Fruit fly (Drosophila melanogaster) whole organism, embryonic: Measurements from ENCODE around the gene CG31041.

ENCODE experiments used
- Blimp-1 ChIP-seq: fragments of 200-800 bp; sonication (Bioruptor generic); optimal IDR thresholded peaks from 3 replicates; lab custom pipeline; 2018; ENCODE audit warnings: missing biosample characterization, missing genetic modification characterization, mild to moderate bottlenecking, moderate library complexity, missing genetic modification reagents
- BtbVII ChIP-seq: fragments of 200-800 bp; sonication (Bioruptor generic); optimal IDR thresholded peaks from 3 replicates; lab custom pipeline; 2017; ENCODE audit warnings: missing biosample characterization, mild to moderate bottlenecking, missing genetic modification characterization
- CG12769 ChIP-seq: fragments of 200-800 bp; sonication (Bioruptor generic); optimal IDR thresholded peaks from 2 replicates; lab custom pipeline; 2019; ENCODE audit warnings: missing biosample characterization, mild to moderate bottlenecking, missing genetic modification characterization, moderate library complexity
- CG13894 ChIP-seq: fragments of 200-800 bp; sonication (Bioruptor generic); optimal IDR thresholded peaks from 3 replicates; lab custom pipeline; 2018; ENCODE audit warnings: missing biosample characterization, mild to moderate bottlenecking, missing genetic modification characterization, moderate library complexity
- CG15601 ChIP-seq: fragments of 200-800 bp; sonication (Bioruptor generic); optimal IDR thresholded peaks from 3 replicates; lab custom pipeline; 2019; ENCODE audit warnings: missing biosample characterization, mild to moderate bottlenecking, missing genetic modification characterization, moderate library complexity
- CG1603 ChIP-seq: fragments of 200-800 bp; sonication (Bioruptor generic); optimal IDR thresholded peaks from 2 replicates; lab custom pipeline; 2019; ENCODE audit warnings: missing biosample characterization, mild to moderate bottlenecking, missing genetic modification characterization, moderate library complexity
- CG17359 ChIP-seq: fragments of 200-800 bp; sonication (Bioruptor generic); optimal IDR thresholded peaks from 3 replicates; lab custom pipeline; 2018; ENCODE audit warnings: missing biosample characterization, mild to moderate bottlenecking, missing genetic modification characterization, moderate library complexity
- CG17385 ChIP-seq: fragments of 200-800 bp; sonication (Bioruptor generic); optimal IDR thresholded peaks from 3 replicates; lab custom pipeline; 2018; ENCODE audit warnings: missing biosample characterization, mild to moderate bottlenecking, missing genetic modification characterization
- CG2116 ChIP-seq: fragments of 200-800 bp; sonication (Bioruptor generic); optimal IDR thresholded peaks from 3 replicates; lab custom pipeline; 2018; ENCODE audit warnings: missing biosample characterization, mild to moderate bottlenecking, missing genetic modification characterization
- CG33557 ChIP-seq: fragments of 200-800 bp; sonication (Bioruptor generic); optimal IDR thresholded peaks from 2 replicates; lab custom pipeline; 2019; ENCODE audit warnings: missing biosample characterization, mild to moderate bottlenecking, missing genetic modification characterization, moderate library complexity
- CG6689 ChIP-seq: fragments of 200-800 bp; sonication (Bioruptor generic); IDR thresholded peaks from 2 replicates; pipeline ENCODE4 v1.3.6; 2022; ENCODE audit warnings: missing biosample characterization, missing genetic modification characterization
- CG6813 ChIP-seq: fragments of 200-800 bp; sonication (Bioruptor generic); optimal IDR thresholded peaks from 2 replicates; lab custom pipeline; 2017; ENCODE audit warnings: missing biosample characterization, missing genetic modification characterization, mild to moderate bottlenecking, moderate library complexity, missing genetic modification reagents
- Dad ChIP-seq: fragments of 200-800 bp; sonication (Bioruptor generic); optimal IDR thresholded peaks from 3 replicates; lab custom pipeline; 2016; ENCODE audit warnings: missing biosample characterization, missing genetic modification characterization
- E2f1 ChIP-seq: fragments of 200-800 bp; sonication (Bioruptor generic); IDR thresholded peaks from 2 replicates; pipeline ENCODE4 v1.3.6; 2022; ENCODE audit warnings: missing biosample characterization, missing genetic modification characterization
- Fer1 ChIP-seq: fragments of 200-800 bp; sonication (Bioruptor generic); optimal IDR thresholded peaks from 2 replicates; lab custom pipeline; 2017; ENCODE audit warnings: missing biosample characterization, mild to moderate bottlenecking, missing genetic modification characterization
- GATAe ChIP-seq: fragments of 200-800 bp; sonication (Bioruptor generic); conservative IDR thresholded peaks from 2 replicates; pipeline ENCODE4 v1.3.6; 2022; ENCODE audit warnings: missing biosample characterization, missing genetic modification characterization
- H15 ChIP-seq: fragments of 200-800 bp; sonication (Bioruptor generic); IDR thresholded peaks from 3 replicates; pipeline ENCODE4 v1.3.6; 2022; ENCODE audit warnings: missing biosample characterization, missing genetic modification characterization
- HHEX ChIP-seq: fragments of 200-800 bp; sonication (Bioruptor generic); optimal IDR thresholded peaks from 3 replicates; lab custom pipeline; 2017; ENCODE audit warnings: missing biosample characterization, mild to moderate bottlenecking, missing genetic modification characterization, missing genetic modification reagents
- Max ChIP-seq: fragments of 200-800 bp; sonication (Bioruptor generic); optimal IDR thresholded peaks from 2 replicates; lab custom pipeline; 2016; ENCODE audit warnings: missing biosample characterization, mild to moderate bottlenecking, missing genetic modification characterization
- Med ChIP-seq: fragments of 200-800 bp; sonication (Bioruptor generic); peaks from one replicate; lab custom pipeline; 2016; ENCODE audit warnings: missing biosample characterization, missing genetic modification characterization, mild to moderate bottlenecking, inconsistent platforms, moderate library complexity
- Meics ChIP-seq: fragments of 200-800 bp; sonication (Bioruptor generic); optimal IDR thresholded peaks from 2 replicates; lab custom pipeline; 2017; ENCODE audit warnings: missing biosample characterization, mild to moderate bottlenecking, missing genetic modification characterization
- Ptx1 ChIP-seq: fragments of 200-800 bp; sonication (Bioruptor generic); IDR thresholded peaks from 2 replicates; pipeline ENCODE4 v1.3.6; 2022; ENCODE audit warnings: missing biosample characterization, missing genetic modification characterization
- Side ChIP-seq: fragments of 200-800 bp; sonication (Bioruptor generic); optimal IDR thresholded peaks from 2 replicates; lab custom pipeline; 2016; ENCODE audit warnings: missing biosample characterization, missing genetic modification characterization
- Xrp1 ChIP-seq: fragments of 200-800 bp; sonication (Bioruptor generic); IDR thresholded peaks from 2 replicates; pipeline ENCODE4 v1.3.6; 2022; ENCODE audit warnings: missing biosample characterization, missing genetic modification characterization
- btn ChIP-seq: fragments of 200-800 bp; sonication (Bioruptor generic); optimal IDR thresholded peaks from 2 replicates; lab custom pipeline; 2016; ENCODE audit warnings: missing biosample characterization, missing genetic modification characterization
- cg ChIP-seq: fragments of 200-800 bp; sonication (Bioruptor generic); optimal IDR thresholded peaks from 3 replicates; lab custom pipeline; 2019; ENCODE audit warnings: missing biosample characterization, mild to moderate bottlenecking, missing genetic modification characterization, moderate library complexity
- chm ChIP-seq: fragments of 200-800 bp; sonication (Bioruptor generic); IDR thresholded peaks from 2 replicates; pipeline ENCODE4 v1.3.6; 2022; ENCODE audit warnings: missing biosample characterization, missing genetic modification characterization
- crol ChIP-seq: fragments of 200-800 bp; sonication (Bioruptor generic); IDR thresholded peaks from 2 replicates; pipeline ENCODE4 v1.3.6; 2022; ENCODE audit warnings: missing biosample characterization, missing genetic modification characterization
- cwo ChIP-seq: fragments of 200-800 bp; sonication (Bioruptor generic); optimal IDR thresholded peaks from 3 replicates; lab custom pipeline; 2017; ENCODE audit warnings: missing biosample characterization, missing genetic modification characterization, mild to moderate bottlenecking, moderate library complexity, missing genetic modification reagents
- dysf ChIP-seq: fragments of 200-800 bp; sonication (Bioruptor generic); IDR thresholded peaks from 3 replicates; pipeline ENCODE4 v1.3.6; 2022; ENCODE audit warnings: missing biosample characterization, missing genetic modification characterization
- exex ChIP-seq: fragments of 200-800 bp; sonication (Bioruptor generic); optimal IDR thresholded peaks from 4 replicates; lab custom pipeline; 2018; ENCODE audit warnings: missing biosample characterization, mild to moderate bottlenecking, missing genetic modification characterization, moderate library complexity
- gce ChIP-seq: fragments of 200-800 bp; sonication (Bioruptor generic); IDR thresholded peaks from 3 replicates; pipeline ENCODE4 v1.3.6; 2022; ENCODE audit warnings: missing biosample characterization, missing genetic modification characterization
- gcm ChIP-seq: fragments of 200-800 bp; sonication (Bioruptor generic); optimal IDR thresholded peaks from 2 replicates; lab custom pipeline; 2019; ENCODE audit warnings: missing biosample characterization, mild to moderate bottlenecking, missing genetic modification characterization, moderate library complexity
- hbn ChIP-seq: fragments of 200-800 bp; sonication (Bioruptor generic); IDR thresholded peaks from 2 replicates; pipeline ENCODE4 v1.3.6; 2022; ENCODE audit warnings: missing biosample characterization, missing genetic modification characterization; ENCODE audit not compliant: partially characterized antibody
- mld ChIP-seq: fragments of 200-800 bp; sonication (Bioruptor generic); IDR thresholded peaks from 3 replicates; pipeline ENCODE4 v1.3.6; 2022; ENCODE audit warnings: missing biosample characterization, missing genetic modification characterization; ENCODE audit not compliant: partially characterized antibody
- nerfin-1 ChIP-seq: fragments of 200-800 bp; sonication (Bioruptor generic); optimal IDR thresholded peaks from 3 replicates; lab custom pipeline; 2019; ENCODE audit warnings: missing biosample characterization, mild to moderate bottlenecking, missing genetic modification characterization, moderate library complexity
- nom ChIP-seq: fragments of 200-800 bp; sonication (Bioruptor generic); optimal IDR thresholded peaks from 2 replicates; lab custom pipeline; 2017; ENCODE audit warnings: missing biosample characterization, missing genetic modification characterization, mild to moderate bottlenecking, moderate library complexity, missing genetic modification reagents
- phol ChIP-seq: fragments of 200-800 bp; sonication (Bioruptor generic); optimal IDR thresholded peaks from 3 replicates; lab custom pipeline; 2018; ENCODE audit warnings: missing biosample characterization, mild to moderate bottlenecking, missing genetic modification characterization, moderate library complexity
- rib ChIP-seq: fragments of 200-800 bp; sonication (Bioruptor generic); IDR thresholded peaks from 2 replicates; pipeline ENCODE4 v1.3.6; 2022; ENCODE audit warnings: missing biosample characterization, missing genetic modification characterization
- row ChIP-seq: fragments of 200-800 bp; sonication (Bioruptor generic); IDR thresholded peaks from 3 replicates; pipeline ENCODE4 v1.3.6; 2022; ENCODE audit warnings: missing biosample characterization, missing genetic modification characterization
- sens ChIP-seq: fragments of 200-800 bp; sonication (Bioruptor generic); peaks from one replicate; lab custom pipeline; 2016; ENCODE audit warnings: missing biosample characterization, missing genetic modification characterization
- slbo ChIP-seq: fragments of 200-800 bp; sonication (Bioruptor generic); IDR thresholded peaks from 2 replicates; pipeline ENCODE4 v1.3.6; 2022; ENCODE audit warnings: missing biosample characterization, missing genetic modification characterization
- trem ChIP-seq: fragments of 200-800 bp; optimal IDR thresholded peaks from 3 replicates; lab custom pipeline; 2019; ENCODE audit warnings: missing biosample characterization, mild to moderate bottlenecking, missing genetic modification characterization, moderate library complexity
- zfh1 ChIP-seq: fragments of 200-800 bp; sonication (Bioruptor generic); IDR thresholded peaks from 3 replicates; pipeline ENCODE4 v1.3.6; 2022; ENCODE audit warnings: missing biosample characterization, missing genetic modification characterization

The CG31041 gene

dm6 chr3R:29592139-29592814, 1.6 kb upstream of the CG31041 start (continued):
- TF ChIP-seq Fer1 (no peak), Side (GFP tag; lab: Kevin White, UChicago) (no peak), H15 (no peak), slbo (GFP tag; lab: Robert Waterston, UW) (peak; percentile 26; the same call in 1 of the 2 replicates), E2f1 (GFP tag; lab: Robert Waterston, UW) (peak; percentile 14; the same call in 1 of the 2 replicates), CG17385 (GFP tag; lab: Kevin White, UChicago) (peak; percentile 39), cg (GFP tag; lab: Kevin White, UChicago) (peak; percentile 25), cwo (GFP tag; lab: Kevin White, UChicago) (no peak), BtbVII (GFP tag; lab: Kevin White, UChicago) (no peak), nom (no peak), CG13894 (tag; lab: Kevin White, UChicago) (no peak), HHEX (GFP tag; lab: Kevin White, UChicago) (no peak), Dad (GFP tag; lab: Kevin White, UChicago) (no peak), chm (GFP tag; lab: Robert Waterston, UW) (0 out of 2 replicates have a peak, but pooled peaks have one; percentile 48), rib (GFP tag; lab: Robert Waterston, UW) (peak; percentile 36; the same call in 1 of the 2 replicates), CG17359 (tag; lab: Kevin White, UChicago) (no peak), CG12769 (peak; percentile 9), hbn (GFP tag; lab: Robert Waterston, UW) (no peak), Xrp1 (GFP tag; lab: Robert Waterston, UW) (0 out of 2 replicates have a peak, but pooled peaks have one; percentile 7), Meics (no peak), gcm (no peak), zfh1 (GFP tag; lab: Robert Waterston, UW) (0 out of 3 replicates have a peak, but pooled peaks have one; percentile 12), Blimp-1 (GFP tag; lab: Kevin White, UChicago) (no peak), phol (tag; lab: Kevin White, UChicago) (no peak), CG6813 (GFP tag; lab: Kevin White, UChicago) (no peak), row (no peak), sens (GFP tag; lab: Kevin White, UChicago) (peak; percentile 69), CG15601 (no peak), btn (GFP tag; lab: Kevin White, UChicago) (no peak), CG1603 (tag; lab: Kevin White, UChicago) (peak; percentile 6), CG33557 (no peak), crol (GFP tag; lab: Robert Waterston, UW) (peak; percentile 88), exex (no peak), Max (GFP tag; lab: Kevin White, UChicago) (peak; percentile 28), CG6689 (GFP tag; lab: Robert Waterston, UW) (peak; percentile 50; the same call in 1 of the 2 replicates), trem (tag; lab: Kevin White, UChicago) (peak; percentile 98), CG2116 (GFP tag; lab: Kevin White, UChicago) (no peak), gce (GFP tag; lab: Robert Waterston, UW) (0 out of 3 replicates have a peak, but pooled peaks have one; percentile 16), Ptx1 (GFP tag; lab: Robert Waterston, UW) (0 out of 2 replicates have a peak, but pooled peaks have one; percentile 28), dysf (GFP tag; lab: Robert Waterston, UW) (no peak), nerfin-1 (tag; lab: Kevin White, UChicago) (no peak), GATAe (GFP tag; lab: Robert Waterston, UW) (no peak), Med (GFP tag; lab: Kevin White, UChicago) (peak; percentile 81), mld (GFP tag; lab: Robert Waterston, UW) (0 out of 3 replicates have a peak, but pooled peaks have one; percentile 35)
